Fruit fly (Drosophila melanogaster): ENCODE data around the gene MetRS-m.

Gene MetRS-m

DNA sequence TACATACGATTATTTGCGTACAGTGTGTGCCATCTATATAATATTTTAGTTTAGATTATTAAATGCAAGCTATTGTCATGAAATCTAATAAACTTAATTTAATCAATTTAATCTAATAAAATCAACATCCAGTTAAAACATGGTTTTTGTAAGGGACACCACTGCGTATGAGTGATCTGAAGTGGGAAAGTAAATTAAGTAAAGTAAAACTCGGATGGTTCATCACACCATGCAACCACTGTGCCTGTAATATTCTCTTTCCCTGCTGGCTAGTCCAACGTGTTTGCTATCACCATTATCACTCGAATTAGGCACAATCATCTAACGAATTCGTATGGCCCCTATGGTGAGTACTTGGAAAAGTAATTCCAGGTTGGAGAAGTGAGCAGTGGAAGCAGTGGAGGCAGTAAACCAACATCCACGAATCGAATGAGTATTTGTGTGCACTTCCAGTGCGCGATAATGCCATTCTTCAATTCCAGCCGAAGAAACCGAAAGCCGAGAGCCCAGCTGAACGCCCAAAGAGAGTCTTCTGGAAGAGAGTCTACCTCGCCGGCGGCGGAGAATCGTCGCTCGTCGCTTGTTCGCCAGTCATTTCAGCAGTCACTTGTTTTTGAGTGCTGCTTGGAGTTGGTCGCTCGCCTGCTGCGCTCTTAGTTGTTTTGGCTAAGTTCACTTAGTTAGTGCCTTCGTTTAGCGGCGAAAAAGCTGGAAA, 29.0 kb upstream of the MetRS-m start, which contains the start of gene red (continued):
- peak; percentile 30 for TF ChIP-seq emc (GFP tag; optimal IDR thresholded peaks at IDR 0.05)
- TF ChIP-seq H2.0 (GFP tag; IDR thresholded peaks at IDR 0.05), result peak; percentile 71
- TF ChIP-seq kay (GFP tag; optimal IDR thresholded peaks at IDR 0.05), result no peak
- TF ChIP-seq CG16863 (GFP tag; optimal IDR thresholded peaks at IDR 0.05), result peak; percentile 12
- peak; percentile 52 for TF ChIP-seq stc (GFP tag; IDR thresholded peaks at IDR 0.05)
- no peak for TF ChIP-seq prd (optimal IDR thresholded peaks at IDR 0.05)
- TF ChIP-seq prd (GFP tag; IDR thresholded peaks at IDR 0.05), result peak; percentile 72
- TF ChIP-seq crp (GFP tag; optimal IDR thresholded peaks at IDR 0.05), result peak in 1 of 2 experiments; percentile 19
- TF ChIP-seq CG10543 (GFP tag; optimal IDR thresholded peaks at IDR 0.05), result peak; percentile 77
- TF ChIP-seq CG13775 (GFP tag; optimal IDR thresholded peaks at IDR 0.05), result peak; percentile 62
- TF ChIP-seq CG6765 (GFP tag; optimal IDR thresholded peaks at IDR 0.05), result peak; percentile 51
- no peak for TF ChIP-seq klu (GFP tag; IDR thresholded peaks at IDR 0.05)
- TF ChIP-seq ranshi (GFP tag; IDR thresholded peaks at IDR 0.05), result peak; percentile 70; the same call in 1 of the 2 replicates
- TF ChIP-seq zfh1 (GFP tag; IDR thresholded peaks at IDR 0.05), result peak; percentile 65
- TF ChIP-seq Side (GFP tag; optimal IDR thresholded peaks at IDR 0.05), result no peak
- TF ChIP-seq CG18764 (GFP tag; optimal IDR thresholded peaks at IDR 0.05), result peak; percentile 16
- TF ChIP-seq CG17568 (GFP tag; optimal IDR thresholded peaks at IDR 0.05), result peak; percentile 71
- peak; percentile 43; the same call in 1 of the 3 replicates for TF ChIP-seq Mrtf (GFP tag; IDR thresholded peaks at IDR 0.05)
- TF ChIP-seq Gsc (GFP tag; IDR thresholded peaks at IDR 0.05), result no peak
- TF ChIP-seq fd102C (GFP tag; optimal IDR thresholded peaks at IDR 0.05), result no peak
- TF ChIP-seq D19B (GFP tag; optimal IDR thresholded peaks at IDR 0.05), result peak; percentile 64
- peak; percentile 47 for TF ChIP-seq Bdp1 (GFP tag; optimal IDR thresholded peaks at IDR 0.05)
- TF ChIP-seq crc (GFP tag; optimal IDR thresholded peaks at IDR 0.05), result peak; percentile 50
- TF ChIP-seq fd96Cb (tag; optimal IDR thresholded peaks at IDR 0.05), result peak; percentile 63
- peak; percentile 77 for TF ChIP-seq sob (GFP tag; IDR thresholded peaks at IDR 0.05)
- peak; percentile 27 for TF ChIP-seq CG15696 (tag; optimal IDR thresholded peaks at IDR 0.05)
- peak; percentile 39; the same call in 1 of the 2 replicates for TF ChIP-seq Poxn (GFP tag; IDR thresholded peaks at IDR 0.05)
- TF ChIP-seq fd64A (GFP tag; optimal IDR thresholded peaks at IDR 0.05), result peak; percentile 45
- TF ChIP-seq Lim3 (GFP tag; IDR thresholded peaks at IDR 0.05), result peak; percentile 39; the same call in 1 of the 2 replicates
- no peak for TF ChIP-seq NC2α (GFP tag; optimal IDR thresholded peaks at IDR 0.05)
- peak; percentile 67 for TF ChIP-seq CG9817 (tag; optimal IDR thresholded peaks at IDR 0.05)
- peak; percentile 13 for TF ChIP-seq pfk (GFP tag; optimal IDR thresholded peaks at IDR 0.05)
- TF ChIP-seq E2f1 (GFP tag; IDR thresholded peaks at IDR 0.05), result peak; percentile 60
- TF ChIP-seq CG2889 (GFP tag; IDR thresholded peaks at IDR 0.05), result 0 out of 3 replicates have a peak, but pooled peaks have one; percentile 32
- no peak for TF ChIP-seq Bgb (GFP tag; IDR thresholded peaks at IDR 0.05; ENCODE audit: partially characterized antibody)
- TF ChIP-seq CG6689 (GFP tag; IDR thresholded peaks at IDR 0.05), result peak; percentile 67
- no peak for TF ChIP-seq yki (optimal IDR thresholded peaks at IDR 0.05)
- TF ChIP-seq mld (GFP tag; IDR thresholded peaks at IDR 0.05; ENCODE audit: partially characterized antibody), result no peak
- TF ChIP-seq B-H2 (GFP tag; optimal IDR thresholded peaks at IDR 0.05), result peak; percentile 16
- peak; percentile 83 for TF ChIP-seq Meics (GFP tag; optimal IDR thresholded peaks at IDR 0.05)
- TF ChIP-seq CG2678 (tag; optimal IDR thresholded peaks at IDR 0.05), result peak; percentile 90
- peak in 1 of 3 experiments; percentile 35 for TF ChIP-seq lola (GFP tag; optimal IDR thresholded peaks at IDR 0.05)
- peak; percentile 30 for TF ChIP-seq Mad (GFP tag; optimal IDR thresholded peaks at IDR 0.05)
- peak; percentile 14 for TF ChIP-seq CG10654 (GFP tag; optimal IDR thresholded peaks at IDR 0.05)
- TF ChIP-seq CG9215 (GFP tag; IDR thresholded peaks at IDR 0.05), result peak; percentile 75
- peak; percentile 17 for TF ChIP-seq CG16815 (GFP tag; optimal IDR thresholded peaks at IDR 0.05)
- TF ChIP-seq E2f2 (GFP tag; IDR thresholded peaks at IDR 0.05), result peak; percentile 51; the same call in 1 of the 2 replicates
- peak; percentile 65 for TF ChIP-seq Six4 (GFP tag; optimal IDR thresholded peaks at IDR 0.05)
- TF ChIP-seq CG17328 (GFP tag; IDR thresholded peaks at IDR 0.05), result peak; percentile 58
- peak; percentile 24 for TF ChIP-seq tx (GFP tag; optimal IDR thresholded peaks at IDR 0.05)

Measured in whole organism, embryonic.